Worm (Caenorhabditis elegans): ENCODE data around the gene cdc-50.B.

cdc-50.B gene

ce11 chrIV:8815162-8815561 is 50.5 kb downstream of the cdc-50.B start:
- TF ChIP-seq klf-2 (GFP tag; conservative IDR thresholded peaks at IDR 0.05): no peak
- TF ChIP-seq flt-1 (GFP tag; IDR thresholded peaks at IDR 0.05): no peak

- TF ChIP-seq tab-1 (GFP tag; IDR thresholded peaks at IDR 0.05) (no peak), ztf-29 (GFP tag; IDR thresholded peaks at IDR 0.05) (no peak), cog-1 (tag; optimal IDR thresholded peaks at IDR 0.05) (no peak), klf-2 (GFP tag; conservative IDR thresholded peaks at IDR 0.05) (no peak)
These were observed 51.4 kb downstream of the cdc-50.B start, which contains the start of gene grsp-2 for ce11 chrIV:8816029-8816428. Gene grsp-2, plus strand, starts transcription at chrIV:8816329.

ce11 chrIV:8816617-8817016 is 52.0 kb downstream of the cdc-50.B start:
- TF ChIP-seq ztf-23 (GFP tag; IDR thresholded peaks at IDR 0.05) (0 out of 2 replicates have a peak, but pooled peaks have one; percentile 10), ref-1 (GFP tag; conservative IDR thresholded peaks at IDR 0.05) (no peak), tab-1 (GFP tag; IDR thresholded peaks at IDR 0.05) (no peak), flt-1 (GFP tag; IDR thresholded peaks at IDR 0.05) (0 out of 2 replicates have a peak, but pooled peaks have one; percentile 20)
